Worm (Caenorhabditis elegans): Measurements from ENCODE around the gene tnt-2.

- no peak for TF ChIP-seq him-1 (tag; optimal IDR thresholded peaks at IDR 0.05)
- no peak for TF ChIP-seq dao-5 (tag; optimal IDR thresholded peaks at IDR 0.05)
Observed at ce11 chrX:8739373-8739772, 16.0 kb upstream of the tnt-2 start, which contains the start of gene M02D8.2.

Data from whole organism, L4/young adult.